Worm (Caenorhabditis elegans) whole organism, young adult: ENCODE measurements around the gene F25F2.1.

Experiments used
- B0261.1 ChIP-seq: sonication (generic microtip); optimal IDR thresholded peaks from 2 replicates; lab custom pipeline; 2016; ENCODE audit warnings: mild to moderate bottlenecking, missing genetic modification characterization, moderate library complexity, missing compliant biosample characterization
- C17E4.6 ChIP-seq: fragments of 200-800 bp; sonication (Bioruptor generic); IDR thresholded peaks from 2 replicates; pipeline ENCODE4 v1.3.6; 2022; ENCODE audit warnings: missing genetic modification reagents, missing genetic modification characterization, missing compliant biosample characterization
- F39B2.1 ChIP-seq: fragments of 200-800 bp; sonication (Bioruptor generic); IDR thresholded peaks from 2 replicates; pipeline ENCODE4 v1.3.6; 2022; ENCODE audit warnings: missing genetic modification reagents, missing genetic modification characterization, missing compliant biosample characterization
- Y67H2A.10 ChIP-seq: fragments of 200-800 bp; sonication (Bioruptor generic); conservative IDR thresholded peaks from 2 replicates; pipeline ENCODE4 v1.3.6; 2022; ENCODE audit warnings: missing genetic modification reagents, missing genetic modification characterization, missing compliant biosample characterization
- Y79H2A.3 ChIP-seq: fragments of 200-800 bp; sonication (Bioruptor generic); conservative IDR thresholded peaks from 2 replicates; pipeline ENCODE4 v1.3.6; 2022; ENCODE audit warnings: missing genetic modification reagents, missing genetic modification characterization, missing compliant biosample characterization
- ama-1 ChIP-seq, 3 experiments: fragments of 150-350 bp in 1 of 3; sonication (generic microtip) in 2 of 3; optimal IDR thresholded peaks; 2 replicates each; lab custom pipeline; 2014 to 2018; ENCODE audit warnings: missing biosample characterization in 2 of 3, missing genetic modification characterization in 2 of 3, missing genetic modification reagents in 2 of 3
- aptf-3 ChIP-seq: fragments of 200-800 bp; sonication (Bioruptor generic); IDR thresholded peaks from 2 replicates; pipeline ENCODE4 v1.3.6; 2022; ENCODE audit warnings: missing genetic modification characterization, missing compliant biosample characterization
- cebp-2 ChIP-seq: fragments of 200-800 bp; sonication (Bioruptor generic); IDR thresholded peaks from 2 replicates; pipeline ENCODE4 v1.3.6; 2022; ENCODE audit warnings: missing genetic modification characterization, missing compliant biosample characterization
- ceh-27 ChIP-seq: fragments of 200-800 bp; sonication (Bioruptor generic); optimal IDR thresholded peaks from 2 replicates; lab custom pipeline; 2018; ENCODE audit warnings: mild to moderate bottlenecking, missing genetic modification characterization, moderate library complexity, missing compliant biosample characterization
- hsf-1 ChIP-seq: fragments of 200-800 bp; sonication (Bioruptor generic); IDR thresholded peaks from 2 replicates; pipeline ENCODE4 v1.3.6; 2022; ENCODE audit warnings: missing genetic modification reagents, missing genetic modification characterization, missing compliant biosample characterization
- lin-35 ChIP-seq, 3 experiments: fragments of 150-350 bp in 2 of 3; sonication (generic microtip) in 1 of 3; optimal IDR thresholded peaks; 2 replicates each; lab custom pipeline; 2014 to 2018; ENCODE audit warnings: missing biosample characterization in 3 of 3, missing genetic modification characterization in 3 of 3, missing genetic modification reagents in 3 of 3
- mcd-1 ChIP-seq: fragments of 200-800 bp; sonication (Bioruptor generic); IDR thresholded peaks from 2 replicates; pipeline ENCODE4 v1.3.6; 2022; ENCODE audit warnings: missing genetic modification reagents, missing genetic modification characterization, missing compliant biosample characterization
- unc-62 ChIP-seq: fragments of 150-350 bp; optimal IDR thresholded peaks from 2 replicates; lab custom pipeline; 2014; ENCODE audit warnings: missing biosample characterization, missing genetic modification reagents, missing genetic modification characterization
- ztf-3 ChIP-seq: fragments of 200-800 bp; sonication (Bioruptor generic); optimal IDR thresholded peaks from 2 replicates; lab custom pipeline; 2018; ENCODE audit warnings: mild to moderate bottlenecking, missing genetic modification characterization, missing compliant biosample characterization

DNA sequence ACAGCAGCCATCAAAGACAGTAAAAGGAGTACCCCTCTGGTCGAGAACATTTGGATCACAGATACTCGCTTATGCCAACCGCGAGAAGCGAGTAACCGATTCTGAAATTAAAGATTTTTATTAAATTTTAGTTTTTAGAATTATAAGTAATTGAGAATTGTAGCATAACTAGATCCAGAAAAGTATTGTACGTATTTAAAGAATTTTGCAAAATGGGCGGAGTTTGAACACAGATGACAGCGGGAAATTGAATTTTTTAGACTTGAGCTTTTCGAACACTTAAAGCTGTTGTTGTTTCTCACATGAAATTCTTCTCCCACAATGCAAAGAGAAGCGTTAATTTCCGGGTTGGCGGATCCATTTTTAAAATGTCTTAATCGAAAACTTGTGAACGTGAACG, 31.2 kb upstream of the F25F2.1 start, which contains the start of gene ins-17:
- TF ChIP-seq C17E4.6 (no peak), hsf-1 (GFP tag; lab: Robert Waterston, UW) (no peak), unc-62 (GFP tag; lab: Kevin White, UChicago) (no peak), Y67H2A.10 (GFP tag; lab: Robert Waterston, UW) (no peak), ama-1 (optimal IDR thresholded peaks at IDR 0.05; lab: Kevin White, UChicago) (no peak), ama-1 (GFP tag; optimal IDR thresholded peaks at IDR 0.05; lab: Kevin White, UChicago) (no peak), lin-35 (GFP tag; optimal IDR thresholded peaks at IDR 0.05; lab: Kevin White, UChicago) (no peak), cebp-2 (GFP tag; lab: Robert Waterston, UW) (no peak), F39B2.1 (no peak), ceh-27 (GFP tag; lab: Kevin White, UChicago) (no peak), Y79H2A.3 (no peak), mcd-1 (GFP tag; lab: Robert Waterston, UW) (no peak), aptf-3 (GFP tag; lab: Robert Waterston, UW) (no peak), B0261.1 (tag; lab: Kevin White, UChicago) (no peak), ztf-3 (GFP tag; lab: Kevin White, UChicago) (no peak)
